Fruit fly (Drosophila melanogaster) whole organism, wandering third instar larva: ENCODE results near the gene Kul.

ENCODE experiments used
- Abd-B ChIP-seq: fragments of >200 bp; optimal IDR thresholded peaks from 2 replicates; lab custom pipeline; 2017; ENCODE audit warnings: missing biosample characterization, missing genetic modification characterization
- Dfd ChIP-seq: fragments of >200 bp; optimal IDR thresholded peaks from 2 replicates; lab custom pipeline; 2017; ENCODE audit warnings: missing biosample characterization, missing genetic modification characterization
- Hnf4 ChIP-seq: fragments of 200-800 bp; sonication (Bioruptor generic); optimal IDR thresholded peaks from 2 replicates; lab custom pipeline; 2016; ENCODE audit warnings: missing biosample characterization, mild to moderate bottlenecking, missing genetic modification characterization
- Hr83 ChIP-seq: fragments of 200-300 bp; sonication (Bioruptor generic); optimal IDR thresholded peaks from 2 replicates; lab custom pipeline; 2016; ENCODE audit warnings: missing biosample characterization, mild to moderate bottlenecking, missing genetic modification characterization, moderate library complexity; ENCODE audit not compliant: poor library complexity, severe bottlenecking
- Myc ChIP-seq: fragments of >200 bp; optimal IDR thresholded peaks from 2 replicates; lab custom pipeline; 2017
- dl ChIP-seq, 2 experiments: fragments of 175-275, 200-275 bp in 1 of 2; fragments of 200-275 bp in 1 of 2; sonication (Bioruptor generic); optimal IDR thresholded peaks; lab custom pipeline; 2018; ENCODE audit warnings: mild to moderate bottlenecking in 2 of 2, missing biosample characterization in 2 of 2, missing genetic modification characterization in 2 of 2, moderate library complexity in 2 of 2; ENCODE audit not compliant: partially characterized antibody in 2 of 2, insufficient read depth in 1 of 2
- foxo ChIP-seq, 2 experiments: fragments of 200-800 bp; sonication (Bioruptor generic); optimal IDR thresholded peaks; 2 replicates in 1 of 2; 3 replicates in 1 of 2; lab custom pipeline; 2016 to 2017; ENCODE audit warnings: missing biosample characterization in 2 of 2, missing genetic modification characterization in 2 of 2
- fru ChIP-seq: fragments of 200-800 bp; sonication (Bioruptor generic); optimal IDR thresholded peaks from 3 replicates; lab custom pipeline; 2016; ENCODE audit warnings: missing biosample characterization, mild to moderate bottlenecking, missing genetic modification characterization
- lola ChIP-seq: fragments of >200 bp; optimal IDR thresholded peaks from 2 replicates; lab custom pipeline; 2017; ENCODE audit warnings: missing biosample characterization, missing genetic modification characterization
- psq ChIP-seq: fragments of 200-800 bp; sonication (Bioruptor generic); optimal IDR thresholded peaks from 3 replicates; lab custom pipeline; 2017; ENCODE audit warnings: missing biosample characterization, mild to moderate bottlenecking, missing genetic modification characterization, moderate library complexity
- usp ChIP-seq: fragments of >200 bp; optimal IDR thresholded peaks from 2 replicates; lab custom pipeline; 2017; ENCODE audit warnings: missing biosample characterization, missing genetic modification characterization

dm6 chr3R:29777213-29777612 lies 51.6 kb downstream of the Kul start:
- TF ChIP-seq Myc (no peak), Hnf4 (no peak), Hr83 (no peak), fru (no peak), lola (no peak), usp (GFP tag; lab: Kevin White, UChicago) (no peak), psq (GFP tag; lab: Kevin White, UChicago) (no peak), dl (GFP tag; optimal IDR thresholded peaks at IDR 0.05; lab: Kevin White, UChicago; ENCODE audit: insufficient read depth in 1 of 2, partially characterized antibody in 2 of 2) (no peak), foxo (GFP tag; optimal IDR thresholded peaks at IDR 0.05; lab: Kevin White, UChicago) (no peak), Abd-B (GFP tag; lab: Kevin White, UChicago) (no peak), Dfd (GFP tag; lab: Kevin White, UChicago) (no peak)
